Fruit fly (Drosophila melanogaster): ENCODE data around the gene Taf13.

dm6 chr2L:20067928-20068327 is 25.7 kb downstream of the Taf13 start:
- no peak for TF ChIP-seq Mio (GFP tag; optimal IDR thresholded peaks at IDR 0.05)
- no peak for TF ChIP-seq Dfd (GFP tag; optimal IDR thresholded peaks at IDR 0.05)
- TF ChIP-seq usp (GFP tag; optimal IDR thresholded peaks at IDR 0.05): no peak
- no peak for TF ChIP-seq jim (GFP tag; optimal IDR thresholded peaks at IDR 0.05)
- TF ChIP-seq br (GFP tag; optimal IDR thresholded peaks at IDR 0.05): no peak
- no peak for TF ChIP-seq GATAd (GFP tag; optimal IDR thresholded peaks at IDR 0.05)
- TF ChIP-seq N (GFP tag; optimal IDR thresholded peaks at IDR 0.05): no peak

All from whole organism, wandering third instar larva.